Fruit fly (Drosophila melanogaster) Kc167 (cell line): ENCODE data around the gene CG32023.

Experiments
- Sin3A ChIP-seq: fragments of >200 bp; optimal IDR thresholded peaks from 2 replicates; lab custom pipeline; 2018; ENCODE audit warnings: missing external identifiers
- psq ChIP-seq: fragments of >200 bp; optimal IDR thresholded peaks from 2 replicates; lab custom pipeline; 2017; ENCODE audit warnings: missing external identifiers

- TF ChIP-seq Sin3A (lab: Kevin White, UChicago) (no peak), psq (lab: Kevin White, UChicago) (no peak)
Observed at dm6 chr3L:8851950-8852349, 48.0 kb upstream of the CG32023 start.
